Fruit fly (Drosophila melanogaster) whole organism, adult: ENCODE results near the gene ppk28.

Experiments
- CG11617 ChIP-seq: fragments of 200-800 bp; sonication (Bioruptor generic); optimal IDR thresholded peaks from 2 replicates; lab custom pipeline; 2017; ENCODE audit warnings: mild to moderate bottlenecking, missing biosample characterization, missing genetic modification reagents, missing genetic modification characterization
- CG12768 ChIP-seq: fragments of 200-800 bp; sonication (Bioruptor generic); optimal IDR thresholded peaks from 2 replicates; lab custom pipeline; 2017; ENCODE audit warnings: missing biosample characterization, missing genetic modification characterization, mild to moderate bottlenecking, moderate library complexity, missing genetic modification reagents
- CG14711 ChIP-seq: fragments of 200-800 bp; sonication (Bioruptor generic); optimal IDR thresholded peaks from 2 replicates; lab custom pipeline; 2018; ENCODE audit warnings: missing biosample characterization, mild to moderate bottlenecking, missing genetic modification characterization, moderate library complexity
- CG1620 ChIP-seq: fragments of 200-800 bp; sonication (Bioruptor generic); optimal IDR thresholded peaks from 2 replicates; lab custom pipeline; 2016; ENCODE audit warnings: missing biosample characterization, missing genetic modification characterization
- CG33017 ChIP-seq: fragments of 200-800 bp; sonication (Bioruptor generic); optimal IDR thresholded peaks from 2 replicates; lab custom pipeline; 2018; ENCODE audit warnings: missing biosample characterization, mild to moderate bottlenecking, missing genetic modification characterization, moderate library complexity
- CG5204 ChIP-seq: fragments of 200-800 bp; sonication (Bioruptor generic); optimal IDR thresholded peaks from 2 replicates; lab custom pipeline; 2016; ENCODE audit warnings: missing biosample characterization, missing genetic modification characterization
- CG7045 ChIP-seq: fragments of 200-800 bp; sonication (Bioruptor generic); optimal IDR thresholded peaks from 2 replicates; lab custom pipeline; 2017; ENCODE audit warnings: missing biosample characterization, mild to moderate bottlenecking, missing genetic modification characterization
- CG7101 ChIP-seq: fragments of 200-800 bp; sonication (Bioruptor generic); optimal IDR thresholded peaks from 2 replicates; lab custom pipeline; 2018; ENCODE audit warnings: missing biosample characterization, mild to moderate bottlenecking, missing genetic modification characterization, moderate library complexity
- Clk ChIP-seq: fragments of 200-800 bp; sonication (Bioruptor generic); optimal IDR thresholded peaks from 2 replicates; lab custom pipeline; 2017; ENCODE audit warnings: missing biosample characterization, missing genetic modification characterization
- Crg-1 ChIP-seq: fragments of 200-800 bp; sonication (Bioruptor generic); optimal IDR thresholded peaks from 2 replicates; lab custom pipeline; 2016; ENCODE audit warnings: missing biosample characterization, missing genetic modification characterization
- Hr96 ChIP-seq: fragments of 200-800 bp; sonication (Bioruptor generic); optimal IDR thresholded peaks from 2 replicates; lab custom pipeline; 2016; ENCODE audit warnings: missing biosample characterization, missing genetic modification characterization
- Mnt ChIP-seq: fragments of 200-800 bp; sonication (Bioruptor generic); optimal IDR thresholded peaks from 2 replicates; lab custom pipeline; 2016; ENCODE audit warnings: missing biosample characterization, mild to moderate bottlenecking, missing genetic modification characterization
- bab1 ChIP-seq: fragments of 200-800 bp; sonication (Bioruptor generic); optimal IDR thresholded peaks from 3 replicates; lab custom pipeline; 2019; ENCODE audit warnings: missing biosample characterization, mild to moderate bottlenecking, missing genetic modification characterization, moderate library complexity
- cic ChIP-seq: fragments of 200-800 bp; sonication (Bioruptor generic); optimal IDR thresholded peaks from 2 replicates; lab custom pipeline; 2017; ENCODE audit warnings: missing biosample characterization, mild to moderate bottlenecking, missing genetic modification characterization, moderate library complexity
- cnc ChIP-seq, 2 experiments: fragments of >200 bp; optimal IDR thresholded peaks; 2 replicates each; lab custom pipeline; 2017
- kay ChIP-seq: fragments of 200-800 bp; sonication (Bioruptor generic); peaks from one replicate; lab custom pipeline; 2016; ENCODE audit warnings: missing biosample characterization, missing genetic modification characterization, borderline replicate concordance
- ovo ChIP-seq: fragments of 200-800 bp; sonication (Bioruptor generic); optimal IDR thresholded peaks from 2 replicates; lab custom pipeline; 2016; ENCODE audit warnings: missing biosample characterization, missing genetic modification characterization
- pad ChIP-seq: fragments of 200-800 bp; sonication (Bioruptor generic); optimal IDR thresholded peaks from 3 replicates; lab custom pipeline; 2017; ENCODE audit warnings: missing biosample characterization, missing genetic modification characterization, mild to moderate bottlenecking, moderate library complexity, missing genetic modification reagents
- tj ChIP-seq: fragments of 200-800 bp; sonication (Bioruptor generic); optimal IDR thresholded peaks from 3 replicates; lab custom pipeline; 2017; ENCODE audit warnings: missing biosample characterization, mild to moderate bottlenecking, missing genetic modification characterization, moderate library complexity
- toe ChIP-seq: fragments of 200-800 bp; sonication (Bioruptor generic); optimal IDR thresholded peaks from 2 replicates; lab custom pipeline; 2016; ENCODE audit warnings: missing biosample characterization, missing genetic modification characterization

Gene ppk28

dm6 chrX:16837588-16838178 lies 31.8 kb downstream of the ppk28 start:
- TF ChIP-seq CG33017 = no peak
- TF ChIP-seq Clk (GFP tag; lab: Kevin White, UChicago) = no peak
- TF ChIP-seq CG11617 (GFP tag; lab: Kevin White, UChicago) = no peak
- TF ChIP-seq CG7045 (GFP tag; lab: Kevin White, UChicago) = no peak
- TF ChIP-seq cic = no peak
- no peak for TF ChIP-seq tj (GFP tag; lab: Kevin White, UChicago)
- TF ChIP-seq Mnt (GFP tag; lab: Kevin White, UChicago) = no peak
- no peak for TF ChIP-seq pad (GFP tag; lab: Kevin White, UChicago)
- TF ChIP-seq kay (GFP tag; lab: Kevin White, UChicago) = no peak
- TF ChIP-seq bab1 = no peak
- no peak for TF ChIP-seq CG1620 (GFP tag; lab: Kevin White, UChicago)
- TF ChIP-seq CG14711 (tag; lab: Kevin White, UChicago) = no peak

dm6 chrX:16839033-16839432 lies 33.2 kb downstream of the ppk28 start:
- TF ChIP-seq Hr96 (GFP tag; lab: Kevin White, UChicago) = no peak
- no peak for TF ChIP-seq CG1620 (GFP tag; lab: Kevin White, UChicago)
- TF ChIP-seq CG5204 (GFP tag; lab: Kevin White, UChicago) = no peak

dm6 chrX:16839905-16840304 lies 34.0 kb downstream of the ppk28 start:
- TF ChIP-seq ovo (GFP tag; lab: Kevin White, UChicago) (no peak), CG14711 (tag; lab: Kevin White, UChicago) (no peak), toe (GFP tag; lab: Kevin White, UChicago) (no peak), Clk (GFP tag; lab: Kevin White, UChicago) (no peak), Crg-1 (GFP tag; lab: Kevin White, UChicago) (no peak), tj (GFP tag; lab: Kevin White, UChicago) (no peak), CG33017 (no peak), bab1 (no peak), Hr96 (GFP tag; lab: Kevin White, UChicago) (no peak), CG7101 (tag; lab: Kevin White, UChicago) (no peak), cic (no peak), pad (GFP tag; lab: Kevin White, UChicago) (no peak), cnc (optimal IDR thresholded peaks at IDR 0.05; lab: Kevin White, UChicago) (no peak), CG12768 (GFP tag; lab: Kevin White, UChicago) (no peak), CG11617 (GFP tag; lab: Kevin White, UChicago) (no peak), CG5204 (GFP tag; lab: Kevin White, UChicago) (no peak), Mnt (GFP tag; lab: Kevin White, UChicago) (no peak), CG1620 (GFP tag; lab: Kevin White, UChicago) (no peak)

- TF ChIP-seq bab1 (no peak), CG5204 (GFP tag; lab: Kevin White, UChicago) (no peak), toe (GFP tag; lab: Kevin White, UChicago) (no peak), CG33017 (no peak), Mnt (GFP tag; lab: Kevin White, UChicago) (no peak), CG11617 (GFP tag; lab: Kevin White, UChicago) (no peak), CG1620 (GFP tag; lab: Kevin White, UChicago) (no peak), Hr96 (GFP tag; lab: Kevin White, UChicago) (no peak), CG7045 (GFP tag; lab: Kevin White, UChicago) (no peak), pad (GFP tag; lab: Kevin White, UChicago) (no peak), Crg-1 (GFP tag; lab: Kevin White, UChicago) (no peak)
These were observed 38.4 kb downstream of the ppk28 start, which contains the start of gene RSG7 for dm6 chrX:16844295-16844694. RSG7 (minus strand) TSS chrX:16844433.

dm6 chrX:16846575-16846974 lies 40.7 kb downstream of the ppk28 start:
- TF ChIP-seq Crg-1 (GFP tag; lab: Kevin White, UChicago) (no peak), CG12768 (GFP tag; lab: Kevin White, UChicago) (no peak), kay (GFP tag; lab: Kevin White, UChicago) (no peak), CG14711 (tag; lab: Kevin White, UChicago) (no peak), Clk (GFP tag; lab: Kevin White, UChicago) (no peak), CG5204 (GFP tag; lab: Kevin White, UChicago) (no peak), cnc (optimal IDR thresholded peaks at IDR 0.05; lab: Kevin White, UChicago) (no peak), bab1 (no peak), tj (GFP tag; lab: Kevin White, UChicago) (no peak), CG7101 (tag; lab: Kevin White, UChicago) (no peak), CG1620 (GFP tag; lab: Kevin White, UChicago) (no peak)

- no peak for TF ChIP-seq CG14711 (tag; lab: Kevin White, UChicago)
- TF ChIP-seq ovo (GFP tag; lab: Kevin White, UChicago) = no peak
- no peak for TF ChIP-seq CG7045 (GFP tag; lab: Kevin White, UChicago)
- TF ChIP-seq CG5204 (GFP tag; lab: Kevin White, UChicago) = no peak
- TF ChIP-seq pad (GFP tag; lab: Kevin White, UChicago) = no peak
- TF ChIP-seq Clk (GFP tag; lab: Kevin White, UChicago) = no peak
These were observed 43.1 kb downstream of the ppk28 start for dm6 chrX:16848978-16849377.
